Worm (Caenorhabditis elegans) whole organism, L4/young adult: Measurements from ENCODE around the gene cpna-2.

ENCODE experiments used
- W03F9.2 ChIP-seq: fragments of 150-350 bp; optimal IDR thresholded peaks from 2 replicates; lab custom pipeline; 2014; ENCODE audit warnings: missing biosample characterization, missing genetic modification characterization
- dao-5 ChIP-seq: sonication (generic microtip); optimal IDR thresholded peaks from 2 replicates; lab custom pipeline; 2016; ENCODE audit warnings: missing genotype, missing genetic modification characterization, moderate library complexity, missing compliant biosample characterization
- him-1 ChIP-seq: sonication (generic microtip); optimal IDR thresholded peaks from 2 replicates; lab custom pipeline; 2016; ENCODE audit warnings: missing genotype, missing genetic modification reagents, missing genetic modification characterization, missing compliant biosample characterization

DNA sequence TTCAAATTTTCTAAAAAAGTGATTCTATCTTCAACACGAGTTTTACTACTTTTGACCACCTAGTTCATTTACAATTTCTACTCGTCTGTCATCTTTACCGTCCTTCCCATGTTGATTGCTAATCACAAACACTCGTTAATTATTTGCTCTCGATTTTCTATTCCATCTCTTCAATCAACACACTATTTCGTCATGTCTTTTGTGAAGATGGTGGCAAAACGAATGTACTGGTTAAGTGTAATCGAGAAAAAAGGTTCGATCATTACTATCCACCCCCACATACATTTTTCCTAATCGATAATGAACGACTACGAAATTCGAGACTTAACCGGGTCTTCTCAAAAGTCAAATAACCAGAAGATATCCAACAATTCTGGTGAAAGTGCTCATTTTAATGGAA, at the start of gene cpna-2:
- TF ChIP-seq dao-5 = no peak
- TF ChIP-seq him-1 (tag; lab: Kevin White, UChicago) = no peak
- no peak for TF ChIP-seq W03F9.2 (tag; lab: Kevin White, UChicago)
